Fruit fly (Drosophila melanogaster) whole organism, embryonic: ENCODE data around the gene Ntf-2.

Experiments used
- CG1602 ChIP-seq: fragments of 200-800 bp; sonication (Bioruptor generic); optimal IDR thresholded peaks from 3 replicates; lab custom pipeline; 2016; ENCODE audit warnings: missing biosample characterization, missing genetic modification characterization
- CG17612 ChIP-seq: fragments of 200-800 bp; sonication (Bioruptor generic); IDR thresholded peaks from 2 replicates; pipeline ENCODE4 v1.3.6; 2022; ENCODE audit warnings: missing biosample characterization, missing genetic modification characterization
- CG2120 ChIP-seq: fragments of 200-800 bp; sonication (Bioruptor generic); optimal IDR thresholded peaks from 3 replicates; lab custom pipeline; 2016; ENCODE audit warnings: missing biosample characterization, missing genetic modification characterization
- CG5953 ChIP-seq: fragments of 200-800 bp; sonication (Bioruptor generic); IDR thresholded peaks from 2 replicates; pipeline ENCODE4 v1.3.6; 2022; ENCODE audit warnings: missing biosample characterization, missing genetic modification characterization
- CG8290 ChIP-seq, 3 experiments: fragments of 200-800 bp; sonication (Bioruptor generic); optimal IDR thresholded peaks; 2 replicates each; lab custom pipeline; 2016 to 2019; ENCODE audit warnings: missing biosample characterization in 3 of 3, missing genetic modification characterization in 3 of 3, mild to moderate bottlenecking in 2 of 3, moderate library complexity in 1 of 3
- CG8924 ChIP-seq: fragments of 200-800 bp; optimal IDR thresholded peaks from 3 replicates; lab custom pipeline; 2019; ENCODE audit warnings: missing biosample characterization, mild to moderate bottlenecking, missing genetic modification characterization, moderate library complexity
- Fer2 ChIP-seq: fragments of 200-800 bp; sonication (Bioruptor generic); optimal IDR thresholded peaks from 2 replicates; lab custom pipeline; 2018; ENCODE audit warnings: missing biosample characterization, mild to moderate bottlenecking, missing genetic modification characterization, moderate library complexity
- al ChIP-seq: fragments of 200-800 bp; sonication (Bioruptor generic); IDR thresholded peaks from 2 replicates; pipeline ENCODE4 v1.3.6; 2022; ENCODE audit warnings: missing biosample characterization, missing genetic modification characterization
- bsh ChIP-seq, 2 experiments: fragments of 200-800 bp; sonication (Bioruptor generic); optimal IDR thresholded peaks; 2 replicates each; lab custom pipeline; 2017 to 2018; ENCODE audit warnings: mild to moderate bottlenecking in 2 of 2, missing biosample characterization in 2 of 2, missing genetic modification characterization in 2 of 2, moderate library complexity in 1 of 2
- dpn ChIP-seq, 2 experiments: fragments of 200-800 bp; sonication (Bioruptor generic); optimal IDR thresholded peaks; 3 replicates each; lab custom pipeline; 2016; ENCODE audit warnings: missing biosample characterization in 2 of 2, missing genetic modification characterization in 2 of 2
- peb ChIP-seq: fragments of 200-800 bp; sonication (Bioruptor generic); IDR thresholded peaks from 2 replicates; pipeline ENCODE4 v1.3.6; 2022; ENCODE audit warnings: missing biosample characterization, missing genetic modification characterization
- salm ChIP-seq: fragments of 200-800 bp; sonication (Bioruptor generic); optimal IDR thresholded peaks from 2 replicates; lab custom pipeline; 2018; ENCODE audit warnings: missing biosample characterization, mild to moderate bottlenecking, missing genetic modification characterization

DNA sequence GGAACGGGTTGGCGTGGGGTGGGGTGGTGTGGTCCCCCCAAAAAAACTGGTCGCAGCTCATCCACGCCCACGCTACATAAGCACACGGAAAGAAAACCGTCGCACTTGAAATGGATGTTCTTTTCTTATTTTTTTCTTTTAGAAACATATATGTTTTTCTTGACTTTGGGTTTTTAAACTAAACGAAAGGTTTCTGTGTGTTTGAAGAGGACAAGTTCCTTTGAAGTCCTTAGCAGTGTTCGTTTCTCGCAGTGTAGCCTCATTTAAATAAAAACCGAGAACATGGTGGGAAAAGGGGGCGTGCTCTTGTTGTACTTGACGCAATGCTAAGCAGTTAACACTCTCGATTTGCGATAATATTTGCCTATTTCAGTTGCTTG is 39.0 kb downstream of the Ntf-2 start:
- TF ChIP-seq CG1602 (GFP tag; lab: Kevin White, UChicago): no peak
- no peak for TF ChIP-seq CG5953 (GFP tag; lab: Robert Waterston, UW)
- no peak for TF ChIP-seq Fer2 (tag; lab: Kevin White, UChicago)
- no peak for TF ChIP-seq CG8290 (GFP tag; optimal IDR thresholded peaks at IDR 0.05; lab: Kevin White, UChicago)
- no peak for TF ChIP-seq CG8290 (tag; optimal IDR thresholded peaks at IDR 0.05; lab: Kevin White, UChicago)
- TF ChIP-seq CG17612: no peak
- peak in 1 of 2 experiments; percentile 13 for TF ChIP-seq bsh (GFP tag; optimal IDR thresholded peaks at IDR 0.05; lab: Kevin White, UChicago)
- TF ChIP-seq al (GFP tag; lab: Robert Waterston, UW): no peak
- TF ChIP-seq dpn (GFP tag; optimal IDR thresholded peaks at IDR 0.05; lab: Kevin White, UChicago): no peak
- peak; percentile 42 for TF ChIP-seq CG2120
- no peak for TF ChIP-seq CG8924
- no peak for TF ChIP-seq salm
- TF ChIP-seq peb (GFP tag; lab: Robert Waterston, UW): no peak
